Worm (Caenorhabditis elegans): ENCODE measurements around the gene cec-2.
"Not testable (repeated sequence)": the region's sequence is repeated elsewhere in the genome, so short reads cannot be mapped to it uniquely, and the experiment has no call there.

cec-2 gene

ce11 chrIV:1174411-1174810 is 3.9 kb downstream of the cec-2 start:
- TF ChIP-seq hmg-4 (GFP tag; optimal IDR thresholded peaks at IDR 0.05) (no peak), aly-1 (tag; optimal IDR thresholded peaks at IDR 0.05) (no peak), flt-1 (GFP tag; IDR thresholded peaks at IDR 0.05) (no peak), sea-1 (GFP tag; conservative IDR thresholded peaks at IDR 0.05) (no peak), tra-4 (tag; optimal IDR thresholded peaks at IDR 0.05) (no peak), scrt-1 (GFP tag; IDR thresholded peaks at IDR 0.05) (no peak), B0310.2 (tag; optimal IDR thresholded peaks at IDR 0.05) (no peak), tbx-37 (GFP tag; conservative IDR thresholded peaks at IDR 0.05) (no peak), pes-1 (GFP tag; IDR thresholded peaks at IDR 0.05) (no peak), tbx-11 (GFP tag; IDR thresholded peaks at IDR 0.05) (no peak), ceh-36 (tag; optimal IDR thresholded peaks at IDR 0.05) (no peak), ama-1 (optimal IDR thresholded peaks at IDR 0.05) (no peak), hnd-1 (tag; optimal IDR thresholded peaks at IDR 0.05) (no peak), hmbx-1 (tag; optimal IDR thresholded peaks at IDR 0.05) (no peak), ceh-13 (GFP tag; optimal IDR thresholded peaks at IDR 0.05) (no peak), F13C5.2 (tag; optimal IDR thresholded peaks at IDR 0.05) (no peak), ets-7 (tag; optimal IDR thresholded peaks at IDR 0.05) (no peak)

- TF ChIP-seq pes-1 (GFP tag; IDR thresholded peaks at IDR 0.05): no peak
- no peak for TF ChIP-seq ama-1 (optimal IDR thresholded peaks at IDR 0.05)
- TF ChIP-seq flt-1 (GFP tag; IDR thresholded peaks at IDR 0.05): no peak
These were observed 6.1 kb downstream of the cec-2 start for ce11 chrIV:1176613-1177012.

ce11 chrIV:1177683-1178082 is 7.2 kb downstream of the cec-2 start, which contains the start of gene Y104H12D.2:
TSS of gene Y104H12D.2 (plus strand) at chrIV:1178022.
- TF ChIP-seq ets-7 (tag; optimal IDR thresholded peaks at IDR 0.05) (no peak), scrt-1 (GFP tag; IDR thresholded peaks at IDR 0.05) (no peak), pes-1 (GFP tag; IDR thresholded peaks at IDR 0.05) (no peak), flt-1 (GFP tag; IDR thresholded peaks at IDR 0.05) (no peak), ama-1 (optimal IDR thresholded peaks at IDR 0.05) (no peak), tbx-37 (GFP tag; conservative IDR thresholded peaks at IDR 0.05) (no peak), aly-1 (tag; optimal IDR thresholded peaks at IDR 0.05) (no peak), hnd-1 (tag; optimal IDR thresholded peaks at IDR 0.05) (no peak), tra-4 (tag; optimal IDR thresholded peaks at IDR 0.05) (no peak), sea-1 (GFP tag; conservative IDR thresholded peaks at IDR 0.05) (no peak), ceh-36 (tag; optimal IDR thresholded peaks at IDR 0.05) (no peak), ceh-13 (GFP tag; optimal IDR thresholded peaks at IDR 0.05) (no peak), tbx-11 (GFP tag; IDR thresholded peaks at IDR 0.05) (no peak), hmbx-1 (tag; optimal IDR thresholded peaks at IDR 0.05) (no peak), hmg-4 (GFP tag; optimal IDR thresholded peaks at IDR 0.05) (no peak), B0310.2 (tag; optimal IDR thresholded peaks at IDR 0.05) (no peak), F13C5.2 (tag; optimal IDR thresholded peaks at IDR 0.05) (no peak)

ce11 chrIV:1182292-1182691 is 11.8 kb downstream of the cec-2 start, which contains the start of gene rmif-2:
TSS of gene rmif-2 (plus strand) at chrIV:1182592.
- not testable (repeated sequence) for TF ChIP-seq ets-7 (tag; optimal IDR thresholded peaks at IDR 0.05); sea-1 (GFP tag; conservative IDR thresholded peaks at IDR 0.05); tra-4 (tag; optimal IDR thresholded peaks at IDR 0.05)

- TF ChIP-seq ceh-36 (tag; optimal IDR thresholded peaks at IDR 0.05); flt-1 (GFP tag; IDR thresholded peaks at IDR 0.05); hnd-1 (tag; optimal IDR thresholded peaks at IDR 0.05): not testable (repeated sequence)
These were observed 17.0 kb downstream of the cec-2 start, which contains the start of gene mdt-20 for ce11 chrIV:1187502-1187901. TSS of gene mdt-20 (plus strand) at chrIV:1187802.

ce11 chrIV:1192765-1193164 is 22.3 kb downstream of the cec-2 start, which contains the start of gene spl-3:
TSS of gene spl-3 (plus strand) at chrIV:1193065.
- no peak for TF ChIP-seq tbx-11 (GFP tag; IDR thresholded peaks at IDR 0.05)
- TF ChIP-seq aly-1 (tag; optimal IDR thresholded peaks at IDR 0.05): no peak
- TF ChIP-seq ama-1 (optimal IDR thresholded peaks at IDR 0.05): no peak
- TF ChIP-seq B0310.2 (tag; optimal IDR thresholded peaks at IDR 0.05): no peak
- TF ChIP-seq flt-1 (GFP tag; IDR thresholded peaks at IDR 0.05): no peak
- TF ChIP-seq F13C5.2 (tag; optimal IDR thresholded peaks at IDR 0.05): no peak
- no peak for TF ChIP-seq hmbx-1 (tag; optimal IDR thresholded peaks at IDR 0.05)
- no peak for TF ChIP-seq ceh-36 (tag; optimal IDR thresholded peaks at IDR 0.05)
- TF ChIP-seq ceh-13 (GFP tag; optimal IDR thresholded peaks at IDR 0.05): no peak

- TF ChIP-seq tbx-37 (GFP tag; conservative IDR thresholded peaks at IDR 0.05) (no peak), sea-1 (GFP tag; conservative IDR thresholded peaks at IDR 0.05) (no peak), ets-7 (tag; optimal IDR thresholded peaks at IDR 0.05) (no peak), hnd-1 (tag; optimal IDR thresholded peaks at IDR 0.05) (no peak), B0310.2 (tag; optimal IDR thresholded peaks at IDR 0.05) (no peak), tbx-11 (GFP tag; IDR thresholded peaks at IDR 0.05) (no peak), hmbx-1 (tag; optimal IDR thresholded peaks at IDR 0.05) (no peak), ama-1 (optimal IDR thresholded peaks at IDR 0.05) (no peak), flt-1 (GFP tag; IDR thresholded peaks at IDR 0.05) (no peak), scrt-1 (GFP tag; IDR thresholded peaks at IDR 0.05) (no peak), hmg-4 (GFP tag; optimal IDR thresholded peaks at IDR 0.05) (no peak), F13C5.2 (tag; optimal IDR thresholded peaks at IDR 0.05) (no peak), ceh-13 (GFP tag; optimal IDR thresholded peaks at IDR 0.05) (no peak), pes-1 (GFP tag; IDR thresholded peaks at IDR 0.05) (no peak), tra-4 (tag; optimal IDR thresholded peaks at IDR 0.05) (no peak), aly-1 (tag; optimal IDR thresholded peaks at IDR 0.05) (no peak)
These were observed 29.0 kb downstream of the cec-2 start for ce11 chrIV:1199501-1199900.

- no peak for TF ChIP-seq F13C5.2 (tag; optimal IDR thresholded peaks at IDR 0.05)
- no peak for TF ChIP-seq ama-1 (optimal IDR thresholded peaks at IDR 0.05)
- no peak for TF ChIP-seq tbx-37 (GFP tag; conservative IDR thresholded peaks at IDR 0.05)
- TF ChIP-seq tbx-11 (GFP tag; IDR thresholded peaks at IDR 0.05): no peak
- TF ChIP-seq tra-4 (tag; optimal IDR thresholded peaks at IDR 0.05): no peak
- TF ChIP-seq flt-1 (GFP tag; IDR thresholded peaks at IDR 0.05): no peak
These were observed 34.4 kb downstream of the cec-2 start, which contains the start of gene dsl-2 for ce11 chrIV:1204870-1205269. TSS of gene dsl-2 (minus strand) at chrIV:1204970.
